Worm (Caenorhabditis elegans) whole organism, L1 larva: ENCODE results near the gene pals-18.

Experiments used
- C04F5.9 ChIP-seq: sonication (generic microtip); optimal IDR thresholded peaks from 2 replicates; lab custom pipeline; 2016; ENCODE audit warnings: missing genetic modification characterization, missing compliant biosample characterization
- C16A3.4 ChIP-seq: fragments of 150-350 bp; optimal IDR thresholded peaks from 2 replicates; lab custom pipeline; 2014; ENCODE audit warnings: missing biosample characterization, missing genetic modification characterization
- C34B4.2 ChIP-seq: sonication (generic microtip); optimal IDR thresholded peaks from 2 replicates; lab custom pipeline; 2017; ENCODE audit warnings: mild to moderate bottlenecking, missing genetic modification characterization, missing compliant biosample characterization
- Y116A8C.19 ChIP-seq: sonication (generic microtip); optimal IDR thresholded peaks from 2 replicates; lab custom pipeline; 2016; ENCODE audit warnings: missing compliant biosample characterization, missing genetic modification characterization, borderline replicate concordance
- alr-1 ChIP-seq: fragments of 200-800 bp; sonication (Bioruptor generic); optimal IDR thresholded peaks from 2 replicates; lab custom pipeline; 2018; ENCODE audit warnings: borderline replicate concordance, mild to moderate bottlenecking, missing genetic modification characterization, missing compliant biosample characterization
- aly-2 ChIP-seq: fragments of 150-350 bp; optimal IDR thresholded peaks from 2 replicates; lab custom pipeline; 2014; ENCODE audit warnings: missing biosample characterization, missing genetic modification characterization
- ama-1 ChIP-seq: fragments of 150-350 bp; optimal IDR thresholded peaks from 2 replicates; lab custom pipeline; 2014
- ceh-63 ChIP-seq: fragments of 200-800 bp; sonication (Bioruptor generic); optimal IDR thresholded peaks from 2 replicates; lab custom pipeline; 2018; ENCODE audit warnings: mild to moderate bottlenecking, missing genetic modification characterization, missing compliant biosample characterization
- ceh-82 ChIP-seq, 3 experiments: fragments of 150-350 bp in 1 of 3; sonication (generic microtip) in 2 of 3; optimal IDR thresholded peaks; 2 replicates each; lab custom pipeline; 2014 to 2017; ENCODE audit warnings: missing biosample characterization in 3 of 3, missing genetic modification characterization in 3 of 3
- ceh-90 ChIP-seq: sonication (generic microtip); optimal IDR thresholded peaks from 2 replicates; lab custom pipeline; 2016; ENCODE audit warnings: missing genetic modification characterization, missing compliant biosample characterization
- ces-1 ChIP-seq: fragments of 150-350 bp; optimal IDR thresholded peaks from 2 replicates; lab custom pipeline; 2014; ENCODE audit warnings: missing biosample characterization, missing genetic modification reagents, missing genetic modification characterization
- dpl-1 ChIP-seq, 3 experiments: fragments of 150-350 bp in 2 of 3; sonication (generic microtip) in 1 of 3; optimal IDR thresholded peaks; 2 replicates each; lab custom pipeline; 2014 to 2017; ENCODE audit warnings: missing biosample characterization in 3 of 3, missing genetic modification characterization in 3 of 3, missing genetic modification reagents in 3 of 3
- efl-1 ChIP-seq, 4 experiments: fragments of 150-350 bp; optimal IDR thresholded peaks in 3 of 4; peaks in 1 of 4; 1 replicate in 1 of 4; 2 replicates in 3 of 4; lab custom pipeline; 2014; ENCODE audit warnings: missing biosample characterization in 2 of 4, missing genetic modification characterization in 2 of 4, missing genetic modification reagents in 2 of 4
- efl-3 ChIP-seq: fragments of 200-800 bp; sonication (Bioruptor generic); optimal IDR thresholded peaks from 2 replicates; lab custom pipeline; 2018; ENCODE audit warnings: mild to moderate bottlenecking, missing genetic modification characterization, missing compliant biosample characterization
- elt-2 ChIP-seq: sonication (generic microtip); optimal IDR thresholded peaks from 2 replicates; lab custom pipeline; 2016; ENCODE audit warnings: missing genetic modification characterization, mild to moderate bottlenecking, inconsistent platforms, missing compliant biosample characterization, missing genetic modification reagents
- ets-5 ChIP-seq: fragments of 200-800 bp; sonication (Bioruptor generic); IDR thresholded peaks from 2 replicates; pipeline ENCODE4 v1.3.6; 2022; ENCODE audit warnings: missing genetic modification characterization, missing compliant biosample characterization
- fkh-10 ChIP-seq: sonication (generic microtip); optimal IDR thresholded peaks from 2 replicates; lab custom pipeline; 2017; ENCODE audit warnings: missing biosample characterization, missing genetic modification reagents, missing genetic modification characterization
- fkh-4 ChIP-seq: sonication (generic microtip); optimal IDR thresholded peaks from 2 replicates; lab custom pipeline; 2016; ENCODE audit warnings: missing compliant biosample characterization, missing genetic modification characterization, borderline replicate concordance
- fkh-8 ChIP-seq: sonication (generic microtip); optimal IDR thresholded peaks from 2 replicates; lab custom pipeline; 2016; ENCODE audit warnings: mild to moderate bottlenecking, missing genetic modification characterization, missing compliant biosample characterization
- fos-1 ChIP-seq: fragments of 150-350 bp; optimal IDR thresholded peaks from 2 replicates; lab custom pipeline; 2014; ENCODE audit warnings: missing biosample characterization, missing genetic modification characterization
- hlh-17 ChIP-seq: fragments of 200-800 bp; sonication (Bioruptor generic); optimal IDR thresholded peaks from 2 replicates; lab custom pipeline; 2018; ENCODE audit warnings: missing genetic modification characterization, mild to moderate bottlenecking, missing compliant biosample characterization, moderate library complexity, borderline replicate concordance
- hlh-4 ChIP-seq: sonication (generic microtip); optimal IDR thresholded peaks from 2 replicates; lab custom pipeline; 2016; ENCODE audit warnings: mild to moderate bottlenecking, missing genetic modification characterization, missing compliant biosample characterization
- isw-1 ChIP-seq: fragments of 200-800 bp; sonication (Bioruptor generic); IDR thresholded peaks from 2 replicates; pipeline ENCODE4 v1.3.6; 2022; ENCODE audit warnings: missing genetic modification characterization, missing compliant biosample characterization
- jun-1 ChIP-seq: fragments of 150-350 bp; optimal IDR thresholded peaks from 2 replicates; lab custom pipeline; 2014; ENCODE audit warnings: missing biosample characterization, missing genetic modification reagents, missing genetic modification characterization
- lin-13 ChIP-seq: fragments of 150-350 bp; optimal IDR thresholded peaks from 2 replicates; lab custom pipeline; 2014; ENCODE audit warnings: missing biosample characterization, missing genetic modification reagents, missing genetic modification characterization
- lin-14 ChIP-seq: fragments of 200-800 bp; sonication (Bioruptor generic); optimal IDR thresholded peaks from 2 replicates; lab custom pipeline; 2018; ENCODE audit warnings: mild to moderate bottlenecking, missing genetic modification characterization, moderate library complexity, missing compliant biosample characterization
- lin-15B ChIP-seq: fragments of 150-350 bp; sonication (generic microtip); optimal IDR thresholded peaks from 3 replicates; lab custom pipeline; 2014; ENCODE audit warnings: missing biosample characterization, missing genetic modification characterization
- lin-35 ChIP-seq, 2 experiments: fragments of 150-350 bp; optimal IDR thresholded peaks; 2 replicates each; lab custom pipeline; 2014; ENCODE audit warnings: missing biosample characterization in 2 of 2, missing genetic modification characterization in 2 of 2, missing genetic modification reagents in 2 of 2
- lin-39 ChIP-seq: fragments of 150-350 bp; optimal IDR thresholded peaks from 2 replicates; lab custom pipeline; 2014; ENCODE audit warnings: missing biosample characterization, missing genetic modification reagents, missing genetic modification characterization
- mdl-1 ChIP-seq, 2 experiments: fragments of 150-350 bp; optimal IDR thresholded peaks; 2 replicates each; lab custom pipeline; 2014 to 2017; ENCODE audit warnings: missing biosample characterization in 2 of 2, missing genetic modification characterization in 2 of 2, inconsistent platforms in 1 of 2
- mef-2 ChIP-seq: fragments of 150-350 bp; optimal IDR thresholded peaks from 2 replicates; lab custom pipeline; 2014; ENCODE audit warnings: missing biosample characterization, missing genetic modification characterization
- nhr-11 ChIP-seq: fragments of 150-350 bp; optimal IDR thresholded peaks from 2 replicates; lab custom pipeline; 2014; ENCODE audit warnings: missing biosample characterization, missing genetic modification characterization
- nhr-20 ChIP-seq: sonication (generic microtip); optimal IDR thresholded peaks from 2 replicates; lab custom pipeline; 2016; ENCODE audit warnings: mild to moderate bottlenecking, missing genetic modification characterization, missing compliant biosample characterization
- nhr-237 ChIP-seq: fragments of 150-350 bp; optimal IDR thresholded peaks from 2 replicates; lab custom pipeline; 2014; ENCODE audit warnings: missing biosample characterization, missing genetic modification characterization
- nhr-28 ChIP-seq: fragments of 150-350 bp; optimal IDR thresholded peaks from 2 replicates; lab custom pipeline; 2014; ENCODE audit warnings: missing biosample characterization, missing genetic modification characterization
- nhr-77 ChIP-seq: fragments of 150-350 bp; optimal IDR thresholded peaks from 2 replicates; lab custom pipeline; 2014; ENCODE audit warnings: missing biosample characterization, missing genetic modification characterization
- nhr-85 ChIP-seq: sonication (generic microtip); peaks from one replicate; lab custom pipeline; 2016; ENCODE audit warnings: missing genetic modification characterization, inconsistent platforms, missing compliant biosample characterization
- nhr-90 ChIP-seq: sonication (generic microtip); optimal IDR thresholded peaks from 2 replicates; lab custom pipeline; 2016; ENCODE audit warnings: mild to moderate bottlenecking, missing genetic modification characterization, missing compliant biosample characterization; ENCODE audit not compliant: poor library complexity
- pag-3 ChIP-seq: sonication (generic microtip); optimal IDR thresholded peaks from 2 replicates; lab custom pipeline; 2017; ENCODE audit warnings: missing genetic modification characterization, mild to moderate bottlenecking, missing compliant biosample characterization, antibody characterized with exemption, borderline replicate concordance; ENCODE audit not compliant: insufficient read depth
- pqm-1 ChIP-seq: sonication (generic microtip); optimal IDR thresholded peaks from 3 replicates; lab custom pipeline; 2017; ENCODE audit warnings: missing biosample characterization, missing genetic modification characterization
- skn-1 ChIP-seq: fragments of 150-350 bp; optimal IDR thresholded peaks from 2 replicates; lab custom pipeline; 2014; ENCODE audit warnings: missing biosample characterization, missing genetic modification characterization
- snu-23 ChIP-seq: sonication (generic microtip); optimal IDR thresholded peaks from 2 replicates; lab custom pipeline; 2016; ENCODE audit warnings: missing genetic modification characterization, missing compliant biosample characterization
- sox-4 ChIP-seq: sonication (generic microtip); optimal IDR thresholded peaks from 2 replicates; lab custom pipeline; 2016; ENCODE audit warnings: missing genetic modification characterization, missing compliant biosample characterization
- sup-37 ChIP-seq: fragments of 200-800 bp; sonication (Bioruptor generic); optimal IDR thresholded peaks from 2 replicates; lab custom pipeline; 2018; ENCODE audit warnings: mild to moderate bottlenecking, missing genetic modification characterization, missing compliant biosample characterization
- swsn-7 ChIP-seq: sonication (generic microtip); optimal IDR thresholded peaks from 2 replicates; lab custom pipeline; 2016; ENCODE audit warnings: missing genetic modification characterization, missing compliant biosample characterization
- tbx-2 ChIP-seq: sonication (generic microtip); optimal IDR thresholded peaks from 2 replicates; lab custom pipeline; 2016; ENCODE audit warnings: missing genetic modification characterization, missing compliant biosample characterization
- unc-130 ChIP-seq: fragments of 150-350 bp; optimal IDR thresholded peaks from 2 replicates; lab custom pipeline; 2017; ENCODE audit warnings: missing biosample characterization, missing genetic modification characterization, inconsistent platforms
- unc-30 ChIP-seq: sonication (generic microtip); optimal IDR thresholded peaks from 2 replicates; lab custom pipeline; 2017; ENCODE audit warnings: missing biosample characterization, missing genetic modification characterization
- unc-62 ChIP-seq: fragments of 150-350 bp; optimal IDR thresholded peaks from 2 replicates; lab custom pipeline; 2014; ENCODE audit warnings: missing biosample characterization, missing genetic modification reagents, missing genetic modification characterization
- xbp-1 ChIP-seq: sonication (generic microtip); optimal IDR thresholded peaks from 2 replicates; lab custom pipeline; 2016; ENCODE audit warnings: missing genetic modification characterization, missing compliant biosample characterization
- ztf-11 ChIP-seq, 2 experiments: sonication (generic microtip); optimal IDR thresholded peaks; 2 replicates each; lab custom pipeline; 2016 to 2017; ENCODE audit warnings: missing genetic modification characterization in 2 of 2, missing biosample characterization in 1 of 2, missing compliant biosample characterization in 1 of 2

Gene pals-18

ce11 chrIII:1417090-1417489 is 13.9 kb downstream of the pals-18 start, which contains the start of gene elc-1:
elc-1 (minus strand) TSS chrIII:1417190.
- TF ChIP-seq ceh-90 (tag; lab: Kevin White, UChicago) (no peak), snu-23 (GFP tag; lab: Kevin White, UChicago) (no peak), pag-3 (tag; lab: Kevin White, UChicago) (no peak), ets-5 (GFP tag; lab: Robert Waterston, UW) (no peak), nhr-28 (tag; lab: Kevin White, UChicago) (no peak), nhr-20 (no peak), hlh-17 (no peak), aly-2 (no peak), pqm-1 (no peak), unc-30 (no peak), hlh-4 (no peak), fos-1 (tag; lab: Kevin White, UChicago) (no peak), nhr-77 (tag; lab: Kevin White, UChicago) (no peak)

ce11 chrIII:1418709-1419108 is 15.5 kb downstream of the pals-18 start:
- TF ChIP-seq fkh-8 = peak; percentile 90
- TF ChIP-seq C04F5.9 (tag; lab: Kevin White, UChicago) = peak; percentile 49
- TF ChIP-seq lin-14 (GFP tag; lab: Kevin White, UChicago) = peak; percentile 90
- peak; percentile 88 for TF ChIP-seq tbx-2 (tag; lab: Kevin White, UChicago)
- TF ChIP-seq sup-37 (GFP tag; lab: Kevin White, UChicago) = peak; percentile 72
- peak; percentile 28 for TF ChIP-seq fkh-4 (tag; lab: Kevin White, UChicago)
- peak; percentile 68 for TF ChIP-seq fos-1 (tag; lab: Kevin White, UChicago)
- peak; percentile 85 to 92 for TF ChIP-seq efl-1 (optimal IDR thresholded peaks at IDR 0.05; lab: Kevin White, UChicago)
- peak; percentile 76 to 97 for TF ChIP-seq efl-1 (GFP tag; optimal IDR thresholded peaks at IDR 0.05 in 1 of 2; lab: Kevin White, UChicago)
- peak; percentile 5 for TF ChIP-seq lin-39
- peak; percentile 87 for TF ChIP-seq xbp-1 (tag; lab: Kevin White, UChicago)
- no peak for TF ChIP-seq nhr-11 (tag; lab: Kevin White, UChicago)
- TF ChIP-seq dpl-1 (GFP tag; optimal IDR thresholded peaks at IDR 0.05; lab: Kevin White, UChicago) = peak; percentile 65 to 79 (median 79)
- TF ChIP-seq lin-15B = peak; percentile 86
- no peak for TF ChIP-seq ces-1
- peak; percentile 82 to 89 for TF ChIP-seq lin-35 (GFP tag; optimal IDR thresholded peaks at IDR 0.05; lab: Kevin White, UChicago)
- peak in 1 of 2 experiments; percentile 73 for TF ChIP-seq ztf-11 (tag; optimal IDR thresholded peaks at IDR 0.05; lab: Kevin White, UChicago)
- no peak for TF ChIP-seq alr-1 (tag; lab: Kevin White, UChicago)
- TF ChIP-seq unc-62 (GFP tag; lab: Kevin White, UChicago) = no peak
- TF ChIP-seq fkh-10 (GFP tag; lab: Kevin White, UChicago) = peak; percentile 62
- no peak for TF ChIP-seq efl-3
- peak; percentile 96 for TF ChIP-seq C34B4.2 (tag; lab: Kevin White, UChicago)
- peak; percentile 89 for TF ChIP-seq isw-1
- TF ChIP-seq sox-4 (tag; lab: Kevin White, UChicago) = peak; percentile 48
- TF ChIP-seq hlh-4 = no peak
- TF ChIP-seq nhr-237 (tag; lab: Kevin White, UChicago) = peak; percentile 42
- peak; percentile 88 for TF ChIP-seq swsn-7 (tag; lab: Kevin White, UChicago)
- peak in 1 of 2 experiments; percentile 89 for TF ChIP-seq mdl-1 (tag; optimal IDR thresholded peaks at IDR 0.05; lab: Kevin White, UChicago)
- TF ChIP-seq unc-30 = no peak
- no peak for TF ChIP-seq Y116A8C.19 (tag; lab: Kevin White, UChicago)
- peak; percentile 70 for TF ChIP-seq unc-130 (tag; lab: Kevin White, UChicago)
- TF ChIP-seq elt-2 (tag; lab: Kevin White, UChicago) = peak; percentile 53
- no peak for TF ChIP-seq ceh-63 (GFP tag; lab: Kevin White, UChicago)
- TF ChIP-seq pqm-1 = no peak
- TF ChIP-seq C16A3.4 (tag; lab: Kevin White, UChicago) = peak; percentile 87
- TF ChIP-seq ama-1 (lab: Kevin White, UChicago) = peak; percentile 80
- TF ChIP-seq skn-1 (tag; lab: Kevin White, UChicago) = peak; percentile 87
- peak; percentile 85 for TF ChIP-seq jun-1 (tag; lab: Kevin White, UChicago)
- TF ChIP-seq mef-2 (tag; lab: Kevin White, UChicago) = no peak
- TF ChIP-seq ceh-82 (tag; optimal IDR thresholded peaks at IDR 0.05; lab: Kevin White, UChicago) = peak; percentile 85 to 97 (median 86)
- TF ChIP-seq lin-13 (GFP tag; lab: Kevin White, UChicago) = peak; percentile 97
- peak; percentile 93 for TF ChIP-seq nhr-85 (tag; lab: Kevin White, UChicago)
- peak; percentile 85 for TF ChIP-seq nhr-90 (tag; lab: Kevin White, UChicago)
